Fruit fly (Drosophila melanogaster): ENCODE results near the gene CheA84a.

DNA sequence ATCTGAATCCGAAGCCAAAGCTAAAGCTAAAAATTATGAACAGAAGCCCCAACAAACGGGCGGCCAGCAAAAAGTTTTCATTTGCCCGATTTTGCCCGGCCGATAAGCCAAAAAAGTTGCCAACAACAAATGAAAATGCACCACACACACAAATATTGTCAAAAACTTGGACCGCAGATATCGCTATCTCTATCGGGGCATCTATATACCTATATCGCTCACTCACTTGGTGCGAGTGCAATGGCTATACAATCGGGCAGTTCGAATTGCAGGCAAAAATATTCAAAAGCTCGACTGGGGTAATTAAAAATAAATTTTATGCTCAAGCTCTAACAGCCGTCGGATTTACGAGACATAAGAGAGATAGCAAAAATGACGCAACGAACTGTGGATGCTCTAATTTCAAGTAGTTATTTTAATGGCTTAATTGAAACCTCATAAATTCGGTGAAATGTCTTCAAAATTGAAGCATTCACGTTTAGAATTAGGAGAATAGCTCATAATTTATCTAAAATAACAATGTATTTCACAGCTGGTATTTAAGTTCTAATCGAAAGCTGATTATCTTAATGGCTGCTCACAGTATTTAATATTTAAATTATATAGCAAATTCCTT, 28.5 kb downstream of the CheA84a start:
- TF ChIP-seq pan (optimal IDR thresholded peaks at IDR 0.05) (no peak), N (GFP tag; optimal IDR thresholded peaks at IDR 0.05) (no peak), fru (GFP tag; optimal IDR thresholded peaks at IDR 0.05) (no peak), foxo (GFP tag; optimal IDR thresholded peaks at IDR 0.05) (no peak)

All from whole organism, wandering third instar larva.